Worm (Caenorhabditis elegans) whole organism, L4/young adult: ENCODE data around the gene srbc-2.

Experiments
- W03F9.2 ChIP-seq: fragments of 150-350 bp; optimal IDR thresholded peaks from 2 replicates; lab custom pipeline; 2014; ENCODE audit warnings: missing biosample characterization, missing genetic modification characterization
- dao-5 ChIP-seq: sonication (generic microtip); optimal IDR thresholded peaks from 2 replicates; lab custom pipeline; 2016; ENCODE audit warnings: missing genotype, missing genetic modification characterization, moderate library complexity, missing compliant biosample characterization
- him-1 ChIP-seq: sonication (generic microtip); optimal IDR thresholded peaks from 2 replicates; lab custom pipeline; 2016; ENCODE audit warnings: missing genotype, missing genetic modification reagents, missing genetic modification characterization, missing compliant biosample characterization

DNA sequence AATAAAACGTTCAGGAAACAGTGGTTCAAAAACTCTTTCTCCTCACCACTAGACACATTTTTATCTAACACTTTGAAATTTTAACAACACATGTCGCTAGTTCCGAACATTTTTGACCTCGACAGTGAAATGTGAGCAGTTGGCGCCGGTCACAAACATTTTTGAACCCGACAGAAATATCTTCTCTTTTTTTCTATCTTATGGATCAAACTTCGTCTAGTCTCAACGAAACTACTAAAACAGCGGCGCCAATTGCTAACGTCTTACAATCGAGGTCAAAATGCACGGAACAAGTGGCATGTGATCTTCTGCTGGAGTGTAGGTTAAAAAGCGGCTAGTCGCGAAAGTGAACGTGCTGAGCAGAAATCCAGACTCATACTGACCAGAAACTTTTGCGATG is 32.9 kb downstream of the srbc-2 start:
- TF ChIP-seq him-1 (tag; lab: Kevin White, UChicago) (no peak), W03F9.2 (no peak), dao-5 (tag; lab: Kevin White, UChicago) (no peak)
